Worm (Caenorhabditis elegans) whole organism, L1 larva: Measurements from ENCODE around the gene W04E12.5.

ENCODE experiments used
- fkh-10 ChIP-seq: sonication (generic microtip); optimal IDR thresholded peaks from 2 replicates; lab custom pipeline; 2017; ENCODE audit warnings: missing biosample characterization, missing genetic modification reagents, missing genetic modification characterization
- lin-39 ChIP-seq: fragments of 150-350 bp; optimal IDR thresholded peaks from 2 replicates; lab custom pipeline; 2014; ENCODE audit warnings: missing biosample characterization, missing genetic modification reagents, missing genetic modification characterization
- nhr-11 ChIP-seq: fragments of 150-350 bp; optimal IDR thresholded peaks from 2 replicates; lab custom pipeline; 2014; ENCODE audit warnings: missing biosample characterization, missing genetic modification characterization
- nhr-237 ChIP-seq: fragments of 150-350 bp; optimal IDR thresholded peaks from 2 replicates; lab custom pipeline; 2014; ENCODE audit warnings: missing biosample characterization, missing genetic modification characterization
- pag-3 ChIP-seq: sonication (generic microtip); optimal IDR thresholded peaks from 2 replicates; lab custom pipeline; 2017; ENCODE audit warnings: missing genetic modification characterization, mild to moderate bottlenecking, missing compliant biosample characterization, antibody characterized with exemption, borderline replicate concordance; ENCODE audit not compliant: insufficient read depth
- skn-1 ChIP-seq: fragments of 150-350 bp; optimal IDR thresholded peaks from 2 replicates; lab custom pipeline; 2014; ENCODE audit warnings: missing biosample characterization, missing genetic modification characterization
- unc-86 ChIP-seq: sonication (generic microtip); optimal IDR thresholded peaks from 2 replicates; lab custom pipeline; 2016; ENCODE audit warnings: missing genetic modification characterization, missing compliant biosample characterization
- ztf-11 ChIP-seq, 2 experiments: sonication (generic microtip); optimal IDR thresholded peaks; 2 replicates each; lab custom pipeline; 2016 to 2017; ENCODE audit warnings: missing genetic modification characterization in 2 of 2, missing biosample characterization in 1 of 2, missing compliant biosample characterization in 1 of 2

- no peak for TF ChIP-seq fkh-10
- no peak for TF ChIP-seq ztf-11 (tag; optimal IDR thresholded peaks at IDR 0.05; lab: Kevin White, UChicago)
- no peak for TF ChIP-seq pag-3
- no peak for TF ChIP-seq skn-1 (tag; lab: Kevin White, UChicago)
- TF ChIP-seq nhr-237 (tag; lab: Kevin White, UChicago) = no peak
- no peak for TF ChIP-seq lin-39 (tag; lab: Kevin White, UChicago)
- TF ChIP-seq nhr-11 (tag; lab: Kevin White, UChicago) = no peak
- no peak for TF ChIP-seq unc-86 (tag; lab: Kevin White, UChicago)
These were observed 37.1 kb upstream of the W04E12.5 start, which contains the start of gene srv-3 for ce11 chrV:19708849-19709248.
